Worm (Caenorhabditis elegans) whole organism, late embryonic: ENCODE data around the gene K02D10.4.

ENCODE experiments used
- C08G9.2 ChIP-seq: sonication (generic microtip); optimal IDR thresholded peaks from 2 replicates; lab custom pipeline; 2016; ENCODE audit warnings: mild to moderate bottlenecking, missing genetic modification characterization, moderate library complexity, missing compliant biosample characterization
- K02D7.2 ChIP-seq: sonication (generic microtip); optimal IDR thresholded peaks from 2 replicates; lab custom pipeline; 2017; ENCODE audit warnings: mild to moderate bottlenecking, missing genetic modification characterization, missing compliant biosample characterization
- T23F11.4 ChIP-seq: fragments of 200-800 bp; sonication (Bioruptor generic); optimal IDR thresholded peaks from 2 replicates; lab custom pipeline; 2018; ENCODE audit warnings: mild to moderate bottlenecking, missing genetic modification characterization, missing compliant biosample characterization
- Y22D7AL.16 ChIP-seq: sonication (generic microtip); optimal IDR thresholded peaks from 2 replicates; lab custom pipeline; 2016; ENCODE audit warnings: missing genetic modification characterization, missing compliant biosample characterization
- ahr-1 ChIP-seq: sonication (generic microtip); optimal IDR thresholded peaks from 2 replicates; lab custom pipeline; 2016; ENCODE audit warnings: missing genetic modification characterization, missing compliant biosample characterization
- ceh-14 ChIP-seq: sonication (generic microtip); optimal IDR thresholded peaks from 2 replicates; lab custom pipeline; 2016; ENCODE audit warnings: missing genotype, missing genetic modification characterization, missing compliant biosample characterization
- ceh-18 ChIP-seq: sonication (generic microtip); optimal IDR thresholded peaks from 2 replicates; lab custom pipeline; 2016; ENCODE audit warnings: missing genetic modification characterization, missing compliant biosample characterization
- ceh-34 ChIP-seq: sonication (generic microtip); optimal IDR thresholded peaks from 2 replicates; lab custom pipeline; 2016; ENCODE audit warnings: mild to moderate bottlenecking, missing genetic modification characterization, missing compliant biosample characterization
- ceh-45 ChIP-seq: fragments of 200-800 bp; sonication (Bioruptor generic); IDR thresholded peaks from 2 replicates; pipeline ENCODE4 v1.3.6; 2022; ENCODE audit warnings: missing genetic modification reagents, missing genetic modification characterization, missing compliant biosample characterization
- ceh-48 ChIP-seq: sonication (generic microtip); optimal IDR thresholded peaks from 2 replicates; lab custom pipeline; 2016; ENCODE audit warnings: missing genetic modification characterization, inconsistent platforms, missing compliant biosample characterization
- ceh-6 ChIP-seq: fragments of 200-800 bp; sonication (Bioruptor generic); optimal IDR thresholded peaks from 2 replicates; lab custom pipeline; 2018; ENCODE audit warnings: mild to moderate bottlenecking, missing genetic modification characterization, missing compliant biosample characterization
- ceh-9 ChIP-seq: sonication (generic microtip); optimal IDR thresholded peaks from 2 replicates; lab custom pipeline; 2016; ENCODE audit warnings: mild to moderate bottlenecking, missing genetic modification characterization, inconsistent platforms, missing compliant biosample characterization
- che-1 ChIP-seq: sonication (generic microtip); optimal IDR thresholded peaks from 2 replicates; lab custom pipeline; 2016; ENCODE audit warnings: mild to moderate bottlenecking, missing genetic modification characterization, missing compliant biosample characterization
- dmd-4 ChIP-seq: sonication (generic microtip); optimal IDR thresholded peaks from 2 replicates; lab custom pipeline; 2016; ENCODE audit warnings: borderline replicate concordance, missing genetic modification characterization, missing compliant biosample characterization
- elt-4 ChIP-seq: sonication (generic microtip); optimal IDR thresholded peaks from 2 replicates; lab custom pipeline; 2016; ENCODE audit warnings: missing genetic modification characterization, missing compliant biosample characterization
- ets-4 ChIP-seq: sonication (generic microtip); optimal IDR thresholded peaks from 2 replicates; lab custom pipeline; 2016; ENCODE audit warnings: missing genetic modification characterization, missing compliant biosample characterization
- fkh-6 ChIP-seq: sonication (generic microtip); optimal IDR thresholded peaks from 2 replicates; lab custom pipeline; 2016; ENCODE audit warnings: missing genetic modification characterization, missing compliant biosample characterization
- gmeb-2 ChIP-seq: sonication (generic microtip); optimal IDR thresholded peaks from 2 replicates; lab custom pipeline; 2016; ENCODE audit warnings: missing genetic modification characterization, inconsistent platforms, missing compliant biosample characterization
- hlh-13 ChIP-seq: fragments of 200-800 bp; sonication (Bioruptor generic); optimal IDR thresholded peaks from 2 replicates; lab custom pipeline; 2018; ENCODE audit warnings: mild to moderate bottlenecking, missing genetic modification characterization, missing compliant biosample characterization
- hlh-15 ChIP-seq: sonication (generic microtip); optimal IDR thresholded peaks from 2 replicates; lab custom pipeline; 2016; ENCODE audit warnings: missing genetic modification characterization, missing compliant biosample characterization
- hlh-8 ChIP-seq: sonication (generic microtip); optimal IDR thresholded peaks from 2 replicates; lab custom pipeline; 2016; ENCODE audit warnings: missing genotype, missing genetic modification characterization, missing compliant biosample characterization
- madf-2 ChIP-seq: sonication (generic microtip); optimal IDR thresholded peaks from 2 replicates; lab custom pipeline; 2017; ENCODE audit warnings: missing genetic modification characterization, missing compliant biosample characterization
- mec-3 ChIP-seq: sonication (generic microtip); optimal IDR thresholded peaks from 2 replicates; lab custom pipeline; 2016; ENCODE audit warnings: borderline replicate concordance, missing genetic modification characterization, missing compliant biosample characterization
- nfya-1 ChIP-seq: sonication (generic microtip); optimal IDR thresholded peaks from 2 replicates; lab custom pipeline; 2017; ENCODE audit warnings: missing genetic modification characterization, mild to moderate bottlenecking, missing compliant biosample characterization, antibody characterized with exemption, moderate library complexity
- nhr-11 ChIP-seq: fragments of 150-350 bp; optimal IDR thresholded peaks from 2 replicates; lab custom pipeline; 2014; ENCODE audit warnings: missing biosample characterization, missing genetic modification characterization
- odd-2 ChIP-seq: sonication (generic microtip); optimal IDR thresholded peaks from 2 replicates; lab custom pipeline; 2017; ENCODE audit warnings: antibody characterized with exemption, mild to moderate bottlenecking, missing genetic modification characterization, missing compliant biosample characterization
- pax-1 ChIP-seq: fragments of 150-350 bp; optimal IDR thresholded peaks from 2 replicates; lab custom pipeline; 2014; ENCODE audit warnings: missing biosample characterization, missing genetic modification characterization
- pha-4 ChIP-seq: fragments of 150-350 bp; optimal IDR thresholded peaks from 2 replicates; lab custom pipeline; 2018; ENCODE audit warnings: missing biosample characterization, missing genetic modification reagents, missing genetic modification characterization
- pqm-1 ChIP-seq: sonication (generic microtip); optimal IDR thresholded peaks from 2 replicates; lab custom pipeline; 2016; ENCODE audit warnings: missing genetic modification characterization, missing compliant biosample characterization
- sdc-2 ChIP-seq: sonication (generic microtip); optimal IDR thresholded peaks from 2 replicates; lab custom pipeline; 2016; ENCODE audit warnings: missing genotype, missing genetic modification characterization, missing compliant biosample characterization
- sox-4 ChIP-seq: sonication (generic microtip); optimal IDR thresholded peaks from 2 replicates; lab custom pipeline; 2017; ENCODE audit warnings: mild to moderate bottlenecking, missing genetic modification characterization, inconsistent platforms, missing compliant biosample characterization
- syd-9 ChIP-seq: sonication (generic microtip); optimal IDR thresholded peaks from 2 replicates; lab custom pipeline; 2016; ENCODE audit warnings: mild to moderate bottlenecking, missing genetic modification characterization, moderate library complexity, missing compliant biosample characterization
- tbx-2 ChIP-seq: sonication (generic microtip); optimal IDR thresholded peaks from 2 replicates; lab custom pipeline; 2016; ENCODE audit warnings: missing genetic modification characterization, missing compliant biosample characterization
- unc-3 ChIP-seq, 2 experiments: fragments of 200-800 bp in 1 of 2; sonication (Bioruptor generic) in 1 of 2; sonication (generic microtip) in 1 of 2; conservative IDR thresholded peaks in 1 of 2; optimal IDR thresholded peaks in 1 of 2; 2 replicates each; pipeline versions ENCODE4 v1.3.6 to Lab custom; 2016 to 2022; ENCODE audit warnings: missing compliant biosample characterization in 2 of 2, missing genetic modification characterization in 2 of 2, missing genetic modification reagents in 1 of 2
- unc-42 ChIP-seq: sonication (generic microtip); optimal IDR thresholded peaks from 2 replicates; lab custom pipeline; 2016; ENCODE audit warnings: missing genotype, missing genetic modification characterization, missing compliant biosample characterization
- unc-55 ChIP-seq: sonication (generic microtip); optimal IDR thresholded peaks from 2 replicates; lab custom pipeline; 2017; ENCODE audit warnings: missing biosample characterization, missing genetic modification reagents, missing genetic modification characterization
- unc-86 ChIP-seq: sonication (generic microtip); optimal IDR thresholded peaks from 2 replicates; lab custom pipeline; 2016; ENCODE audit warnings: missing genetic modification characterization, missing compliant biosample characterization
- zip-5 ChIP-seq: sonication (generic microtip); optimal IDR thresholded peaks from 2 replicates; lab custom pipeline; 2016; ENCODE audit warnings: missing genetic modification characterization, missing compliant biosample characterization
- ztf-16 ChIP-seq: sonication (generic microtip); optimal IDR thresholded peaks from 2 replicates; lab custom pipeline; 2017; ENCODE audit warnings: missing genetic modification characterization, missing compliant biosample characterization

The K02D10.4 gene

ce11 chrIII:8745214-8745613 is 34.6 kb downstream of the K02D10.4 start:
- TF ChIP-seq sox-4 (tag; lab: Kevin White, UChicago): no peak
- TF ChIP-seq fkh-6: no peak
- TF ChIP-seq gmeb-2 (tag; lab: Kevin White, UChicago): no peak
- no peak for TF ChIP-seq ceh-9
- no peak for TF ChIP-seq sdc-2 (tag; lab: Kevin White, UChicago)
- TF ChIP-seq unc-86 (tag; lab: Kevin White, UChicago): no peak
- no peak for TF ChIP-seq unc-3 (GFP tag; conservative IDR thresholded peaks at IDR 0.05; lab: Robert Waterston, UW)
- no peak for TF ChIP-seq unc-3 (tag; optimal IDR thresholded peaks at IDR 0.05; lab: Kevin White, UChicago)
- no peak for TF ChIP-seq dmd-4 (tag; lab: Kevin White, UChicago)
- TF ChIP-seq ceh-18 (tag; lab: Kevin White, UChicago): no peak
- no peak for TF ChIP-seq C08G9.2 (tag; lab: Kevin White, UChicago)
- TF ChIP-seq T23F11.4: no peak
- TF ChIP-seq pax-1 (tag; lab: Kevin White, UChicago): no peak
- no peak for TF ChIP-seq elt-4 (tag; lab: Kevin White, UChicago)

- TF ChIP-seq hlh-8 (no peak), nhr-11 (tag; lab: Kevin White, UChicago) (no peak)
- TF ChIP-seq, all 69 proteins: peak for 0
These were observed 35.0 kb downstream of the K02D10.4 start for ce11 chrIII:8744765-8745164.

DNA sequence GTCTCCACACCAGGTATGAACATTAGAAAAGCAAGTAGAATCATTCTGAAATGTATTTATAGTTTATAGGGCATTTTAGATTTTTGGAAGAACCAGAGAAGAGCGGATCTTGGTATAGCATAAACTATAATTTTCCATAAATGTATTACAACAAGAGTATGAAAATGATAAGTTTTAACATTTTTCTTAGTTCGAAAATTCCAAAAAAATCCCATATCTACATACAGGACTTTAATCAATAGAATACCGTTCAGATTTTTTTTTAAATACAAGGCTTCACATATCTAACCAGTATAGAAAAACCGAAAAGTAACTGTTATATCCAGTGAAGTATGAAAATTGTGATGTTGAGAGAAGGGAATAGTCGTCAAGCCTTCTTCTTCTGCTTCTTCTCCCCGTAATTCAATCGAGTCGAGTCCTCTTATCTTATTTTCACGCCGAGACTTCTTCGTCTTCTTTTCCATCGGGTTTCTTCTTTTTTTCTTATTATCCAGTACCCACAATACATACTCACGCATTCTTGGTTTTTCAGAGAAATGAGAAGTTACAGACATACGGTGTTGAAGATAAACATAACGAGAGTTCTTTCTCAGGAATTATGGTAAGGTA is 35.9 kb downstream of the K02D10.4 start, which contains the start of gene ZK370.6:
Gene ZK370.6, minus strand, starts transcription at position 51 of the 609 bp plus-strand sequence.
- TF ChIP-seq T23F11.4: no peak
- peak; percentile 91 for TF ChIP-seq unc-42 (tag; lab: Kevin White, UChicago)

ce11 chrIII:8742584-8742983 is 37.2 kb downstream of the K02D10.4 start:
- no peak for TF ChIP-seq sdc-2 (tag; lab: Kevin White, UChicago)
- TF ChIP-seq ceh-14 (tag; lab: Kevin White, UChicago): no peak
- TF ChIP-seq zip-5 (tag; lab: Kevin White, UChicago): no peak
- TF ChIP-seq mec-3 (tag; lab: Kevin White, UChicago): no peak
- TF ChIP-seq unc-3 (GFP tag; conservative IDR thresholded peaks at IDR 0.05; lab: Robert Waterston, UW): no peak
- TF ChIP-seq unc-3 (tag; optimal IDR thresholded peaks at IDR 0.05; lab: Kevin White, UChicago): no peak
- TF ChIP-seq nfya-1: no peak

DNA sequence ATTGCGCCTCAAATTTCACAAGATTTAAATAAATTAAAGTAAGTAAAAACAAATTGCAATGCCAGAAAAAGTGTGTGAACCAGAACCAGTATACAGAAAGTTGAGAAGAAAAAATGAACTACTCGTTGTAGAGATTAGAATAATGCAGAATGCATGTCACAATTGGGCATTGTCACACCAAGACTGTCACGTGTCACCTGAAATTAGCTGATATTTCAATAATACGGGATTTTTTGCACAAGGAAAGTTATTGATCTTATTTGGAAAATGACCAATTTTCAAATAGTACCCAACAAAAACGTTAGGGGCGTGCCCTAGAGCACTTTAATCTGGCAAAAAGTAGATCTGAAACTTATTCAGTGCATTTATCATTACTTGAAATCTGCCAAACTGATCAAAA is 37.9 kb downstream of the K02D10.4 start:
- TF ChIP-seq zip-5 (tag; lab: Kevin White, UChicago): no peak
- TF ChIP-seq, all 69 proteins: peak for 0

DNA sequence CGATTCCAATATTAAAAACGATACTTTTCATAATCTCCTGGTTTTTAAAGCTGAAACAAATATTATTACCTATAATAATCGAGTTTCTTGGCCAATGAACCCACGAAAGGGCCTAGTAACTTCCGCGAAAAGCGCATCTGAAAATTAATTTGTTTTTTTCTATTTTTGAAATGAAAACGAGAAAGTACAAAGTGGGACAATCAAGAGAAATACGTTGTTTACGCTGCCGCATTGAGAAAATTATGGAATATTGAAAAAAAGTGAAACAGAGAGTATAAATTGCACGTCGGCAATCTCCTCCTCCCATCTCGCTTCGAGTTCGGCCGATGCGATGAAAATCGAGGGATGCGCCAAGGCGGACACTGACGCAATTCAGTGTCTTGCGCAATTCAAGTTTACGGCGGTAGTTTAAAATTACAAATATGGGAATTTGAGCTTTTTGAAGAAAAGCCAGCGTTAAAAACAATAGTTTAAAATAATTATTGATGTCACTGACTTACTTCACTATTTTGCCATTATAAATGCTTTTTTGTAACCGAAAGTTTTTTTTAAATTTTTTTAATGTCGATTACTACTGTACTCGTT is 38.4 kb downstream of the K02D10.4 start, which contains the start of gene pdhk-2:
Gene pdhk-2, minus strand, starts transcription at position 137 of the 585 bp plus-strand sequence.
- TF ChIP-seq elt-4 (tag; lab: Kevin White, UChicago) (no peak), unc-3 (GFP tag; conservative IDR thresholded peaks at IDR 0.05; lab: Robert Waterston, UW) (peak; percentile 45; the same call in 1 of the 2 replicates), unc-3 (tag; optimal IDR thresholded peaks at IDR 0.05; lab: Kevin White, UChicago) (peak; percentile 40), tbx-2 (peak; percentile 83), ceh-45 (GFP tag; lab: Robert Waterston, UW) (0 out of 2 replicates have a peak, but pooled peaks have one; percentile 53), madf-2 (tag; lab: Kevin White, UChicago) (peak; percentile 39), dmd-4 (tag; lab: Kevin White, UChicago) (peak; percentile 24), nhr-11 (tag; lab: Kevin White, UChicago) (no peak), odd-2 (tag; lab: Kevin White, UChicago) (no peak), ahr-1 (tag; lab: Kevin White, UChicago) (peak; percentile 47), unc-55 (GFP tag; lab: Kevin White, UChicago) (peak; percentile 68), pqm-1 (tag; lab: Kevin White, UChicago) (peak; percentile 53), ztf-16 (peak; percentile 71), che-1 (peak; percentile 52), K02D7.2 (peak; percentile 1), pha-4 (tag; lab: Kevin White, UChicago) (no peak), ceh-48 (tag; lab: Kevin White, UChicago) (peak; percentile 55), Y22D7AL.16 (tag; lab: Kevin White, UChicago) (peak; percentile 6), hlh-13 (GFP tag; lab: Kevin White, UChicago) (peak; percentile 27), unc-42 (tag; lab: Kevin White, UChicago) (peak; percentile 90), hlh-15 (tag; lab: Kevin White, UChicago) (peak; percentile 43), ets-4 (tag; lab: Kevin White, UChicago) (peak; percentile 64), ceh-34 (tag; lab: Kevin White, UChicago) (peak; percentile 84), syd-9 (tag; lab: Kevin White, UChicago) (peak; percentile 5), ceh-6 (GFP tag; lab: Kevin White, UChicago) (peak; percentile 73)
